In genomic region chrIV:15472387-15472859, ce11 we compare ENCODE assay signal across 3 worm cellular contexts.
TF ChIP-seq lines count a peak whose summit lies in the region.

TSS of gene Y73F8A.27 (plus strand) at chrIV:15472809.

TF ChIP-seq in whole organism, L1 larva, 84 proteins besides CTCF, POLR2A, EP300 and RAD21 (continued from another document):
- TF ChIP-seq lin-39 (tag; optimal IDR thresholded peaks at IDR 0.05; lab: Kevin White, UChicago) (peak; percentile 93), Y116A8C.19 (tag; optimal IDR thresholded peaks at IDR 0.05; lab: Kevin White, UChicago; ENCODE audit: borderline replicate concordance) (no peak), pqm-1 (tag; optimal IDR thresholded peaks at IDR 0.05; lab: Kevin White, UChicago) (no peak), egl-13 (tag; optimal IDR thresholded peaks at IDR 0.05; lab: Kevin White, UChicago) (peak; percentile 93), lin-35 (GFP tag; optimal IDR thresholded peaks at IDR 0.05; lab: Kevin White, UChicago) (peak; percentile 82 to 91), zip-4 (GFP tag; optimal IDR thresholded peaks at IDR 0.05; lab: Kevin White, UChicago) (peak; percentile 78), nhr-237 (tag; optimal IDR thresholded peaks at IDR 0.05; lab: Kevin White, UChicago) (peak; percentile 76), skn-1 (tag; optimal IDR thresholded peaks at IDR 0.05; lab: Kevin White, UChicago) (peak; percentile 94), nhr-85 (tag; lab: Kevin White, UChicago) (peak; percentile 91), irx-1 (tag; optimal IDR thresholded peaks at IDR 0.05; lab: Kevin White, UChicago) (peak; percentile 90), sptf-1 (tag; optimal IDR thresholded peaks at IDR 0.05; lab: Kevin White, UChicago) (no peak), unc-30 (tag; optimal IDR thresholded peaks at IDR 0.05; lab: Kevin White, UChicago) (no peak), F16B12.6 (tag; optimal IDR thresholded peaks at IDR 0.05; lab: Kevin White, UChicago) (peak; percentile 61), nhr-71 (tag; optimal IDR thresholded peaks at IDR 0.05; lab: Kevin White, UChicago) (peak; percentile 97), snpc-4 (tag; optimal IDR thresholded peaks at IDR 0.05; lab: Kevin White, UChicago) (peak; percentile 82), ama-1 (optimal IDR thresholded peaks at IDR 0.05; lab: Kevin White, UChicago) (no peak), alr-1 (tag; optimal IDR thresholded peaks at IDR 0.05; lab: Kevin White, UChicago; ENCODE audit: borderline replicate concordance) (no peak), blmp-1 (tag; optimal IDR thresholded peaks at IDR 0.05; lab: Kevin White, UChicago) (peak; percentile 76), lin-13 (GFP tag; optimal IDR thresholded peaks at IDR 0.05; lab: Kevin White, UChicago) (peak; percentile 93), efl-1 (optimal IDR thresholded peaks at IDR 0.05; lab: Kevin White, UChicago) (peak; percentile 89 to 94), efl-1 (GFP tag; optimal IDR thresholded peaks at IDR 0.05 in 1 of 2; lab: Kevin White, UChicago) (peak; percentile 81 to 98), unc-130 (tag; optimal IDR thresholded peaks at IDR 0.05; lab: Kevin White, UChicago) (peak; percentile 96), C04F5.9 (tag; optimal IDR thresholded peaks at IDR 0.05; lab: Kevin White, UChicago) (peak; percentile 72), mab-9 (GFP tag; IDR thresholded peaks at IDR 0.05; lab: Robert Waterston, UW) (peak; percentile 83), ztf-11 (tag; optimal IDR thresholded peaks at IDR 0.05; lab: Kevin White, UChicago) (peak; percentile 7 to 79), unc-98 (GFP tag; IDR thresholded peaks at IDR 0.05; lab: Robert Waterston, UW) (no peak; the same call in 1 of the 2 replicates), swsn-7 (tag; optimal IDR thresholded peaks at IDR 0.05; lab: Kevin White, UChicago) (peak; percentile 96), dpl-1 (GFP tag; optimal IDR thresholded peaks at IDR 0.05; lab: Kevin White, UChicago) (peak; percentile 79 to 86 (median 85)), zag-1 (tag; optimal IDR thresholded peaks at IDR 0.05; lab: Kevin White, UChicago) (peak; percentile 45), sox-4 (tag; optimal IDR thresholded peaks at IDR 0.05; lab: Kevin White, UChicago) (peak; percentile 90), mef-2 (tag; optimal IDR thresholded peaks at IDR 0.05; lab: Kevin White, UChicago) (peak; percentile 51), elt-2 (tag; optimal IDR thresholded peaks at IDR 0.05; lab: Kevin White, UChicago) (peak; percentile 81), lin-15B (tag; optimal IDR thresholded peaks at IDR 0.05; lab: Kevin White, UChicago) (peak; percentile 97), aly-2 (tag; optimal IDR thresholded peaks at IDR 0.05; lab: Kevin White, UChicago) (peak; percentile 61), snu-23 (GFP tag; optimal IDR thresholded peaks at IDR 0.05; lab: Kevin White, UChicago) (peak; percentile 97)

TF ChIP-seq in whole organism, L4 larva, 104 proteins besides CTCF, POLR2A, EP300 and RAD21 (continued from another document):
- TF ChIP-seq vab-7 (GFP tag; IDR thresholded peaks at IDR 0.05; lab: Robert Waterston, UW) (peak; percentile 45), F10B5.3 (tag; optimal IDR thresholded peaks at IDR 0.05; lab: Kevin White, UChicago) (peak; percentile 71), nhr-77 (tag; optimal IDR thresholded peaks at IDR 0.05; lab: Kevin White, UChicago) (peak; percentile 94), php-3 (GFP tag; IDR thresholded peaks at IDR 0.05; lab: Robert Waterston, UW) (peak; percentile 79; the same call in 1 of the 2 replicates), skn-1 (tag; optimal IDR thresholded peaks at IDR 0.05; lab: Kevin White, UChicago) (no peak), mes-2 (tag; optimal IDR thresholded peaks at IDR 0.05; lab: Kevin White, UChicago; ENCODE audit: poor library complexity, severe bottlenecking) (peak; percentile 95), mdl-1 (tag; optimal IDR thresholded peaks at IDR 0.05; lab: Kevin White, UChicago) (peak in 1 of 2 experiments; percentile 14), arid-1 (GFP tag; conservative IDR thresholded peaks at IDR 0.05; lab: Robert Waterston, UW) (peak; percentile 64), mep-1 (tag; optimal IDR thresholded peaks at IDR 0.05; lab: Kevin White, UChicago) (peak; percentile 91), rbr-2 (tag; optimal IDR thresholded peaks at IDR 0.05; lab: Kevin White, UChicago) (peak; percentile 93), nhr-42 (GFP tag; IDR thresholded peaks at IDR 0.05; lab: Robert Waterston, UW) (peak; percentile 85), F37D6.2 (tag; optimal IDR thresholded peaks at IDR 0.05; lab: Kevin White, UChicago) (peak; percentile 82), mdt-29 (GFP tag; IDR thresholded peaks at IDR 0.05; lab: Robert Waterston, UW) (peak; percentile 89), lin-39 (tag; optimal IDR thresholded peaks at IDR 0.05; lab: Kevin White, UChicago) (no peak), madf-9 (GFP tag; conservative IDR thresholded peaks at IDR 0.05; lab: Robert Waterston, UW) (peak; percentile 79), ceh-44 (GFP tag; IDR thresholded peaks at IDR 0.05; lab: Robert Waterston, UW) (peak; percentile 19; the same call in 1 of the 2 replicates), unc-62 (GFP tag; optimal IDR thresholded peaks at IDR 0.05 in 1 of 2; lab: Kevin White, UChicago) (peak in 1 of 2 experiments; percentile 93), unc-62 (tag; optimal IDR thresholded peaks at IDR 0.05; lab: Kevin White, UChicago) (no peak), zfp-3 (GFP tag; conservative IDR thresholded peaks at IDR 0.05; lab: Robert Waterston, UW) (peak; percentile 84), F49E8.2 (tag; optimal IDR thresholded peaks at IDR 0.05; lab: Kevin White, UChicago; ENCODE audit: borderline replicate concordance) (peak; percentile 79), ZK546.5 (tag; optimal IDR thresholded peaks at IDR 0.05; lab: Kevin White, UChicago) (no peak), zfp-2 (tag; optimal IDR thresholded peaks at IDR 0.05; lab: Kevin White, UChicago) (no peak), D1046.2 (GFP tag; IDR thresholded peaks at IDR 0.05; lab: Robert Waterston, UW) (no peak)
TF ChIP-seq in whole organism, L4 larva: peak in this region for 60.

TF ChIP-seq in whole organism, young adult, 124 proteins besides CTCF, POLR2A, EP300 and RAD21 (continued from another document):
- TF ChIP-seq somi-1 (GFP tag; optimal IDR thresholded peaks at IDR 0.05; lab: Kevin White, UChicago) = peak; percentile 63
- no peak for TF ChIP-seq T07F8.4 (tag; optimal IDR thresholded peaks at IDR 0.05; lab: Kevin White, UChicago)
- TF ChIP-seq mcd-1 (GFP tag; IDR thresholded peaks at IDR 0.05; lab: Robert Waterston, UW) = peak; percentile 99
- no peak for TF ChIP-seq nfya-2 (GFP tag; IDR thresholded peaks at IDR 0.05; lab: Robert Waterston, UW)
- TF ChIP-seq snpc-1.1 (tag; optimal IDR thresholded peaks at IDR 0.05; lab: Kevin White, UChicago; ENCODE audit: insufficient read depth) = peak; percentile 63
- peak; percentile 59; the same call in 1 of the 2 replicates for TF ChIP-seq ztf-28 (GFP tag; IDR thresholded peaks at IDR 0.05; lab: Robert Waterston, UW)
- peak; percentile 78 for TF ChIP-seq ztf-26 (tag; optimal IDR thresholded peaks at IDR 0.05; lab: Kevin White, UChicago)
- TF ChIP-seq ceh-79 (tag; optimal IDR thresholded peaks at IDR 0.05; lab: Kevin White, UChicago) = no peak
- TF ChIP-seq lsy-27 (tag; optimal IDR thresholded peaks at IDR 0.05; lab: Kevin White, UChicago; ENCODE audit: borderline replicate concordance, insufficient read depth) = no peak
- TF ChIP-seq B0261.1 (tag; optimal IDR thresholded peaks at IDR 0.05; lab: Kevin White, UChicago) = peak; percentile 10
- TF ChIP-seq D2030.7 (GFP tag; IDR thresholded peaks at IDR 0.05; lab: Robert Waterston, UW) = peak; percentile 70
- peak; percentile 62 for TF ChIP-seq F10E7.11 (tag; optimal IDR thresholded peaks at IDR 0.05; lab: Kevin White, UChicago)
- no peak for TF ChIP-seq rpc-1 (optimal IDR thresholded peaks at IDR 0.05; lab: Kevin White, UChicago)
- no peak for TF ChIP-seq rpc-1 (tag; optimal IDR thresholded peaks at IDR 0.05; lab: Kevin White, UChicago)
- peak; percentile 98 for TF ChIP-seq attf-5 (GFP tag; optimal IDR thresholded peaks at IDR 0.05; lab: Kevin White, UChicago)
- TF ChIP-seq cebp-2 (GFP tag; IDR thresholded peaks at IDR 0.05; lab: Robert Waterston, UW) = no peak
- peak; percentile 24 for TF ChIP-seq efl-1 (GFP tag; optimal IDR thresholded peaks at IDR 0.05; lab: Kevin White, UChicago)
- TF ChIP-seq Y53F4B.3 (GFP tag; IDR thresholded peaks at IDR 0.05; lab: Robert Waterston, UW) = no peak
- peak; percentile 95 for TF ChIP-seq lin-40 (tag; optimal IDR thresholded peaks at IDR 0.05; lab: Kevin White, UChicago)
- TF ChIP-seq F57A8.1 (GFP tag; optimal IDR thresholded peaks at IDR 0.05; lab: Kevin White, UChicago) = no peak
- TF ChIP-seq cebp-1 (GFP tag; IDR thresholded peaks at IDR 0.05; lab: Robert Waterston, UW) = no peak
- peak; percentile 88 for TF ChIP-seq cebp-1 (tag; optimal IDR thresholded peaks at IDR 0.05; lab: Kevin White, UChicago)
- TF ChIP-seq madf-6 (GFP tag; IDR thresholded peaks at IDR 0.05; lab: Robert Waterston, UW) = peak; percentile 62
- TF ChIP-seq lir-1 (GFP tag; conservative IDR thresholded peaks at IDR 0.05; lab: Robert Waterston, UW) = peak; percentile 79
- TF ChIP-seq Y67H2A.10 (GFP tag; conservative IDR thresholded peaks at IDR 0.05; lab: Robert Waterston, UW) = no peak
- no peak for TF ChIP-seq zim-3 (tag; optimal IDR thresholded peaks at IDR 0.05; lab: Kevin White, UChicago)
- no peak for TF ChIP-seq aptf-3 (GFP tag; IDR thresholded peaks at IDR 0.05; lab: Robert Waterston, UW)
- peak; percentile 62 for TF ChIP-seq unc-130 (GFP tag; optimal IDR thresholded peaks at IDR 0.05; lab: Kevin White, UChicago)
- peak; percentile 90 for TF ChIP-seq pha-4 (tag; optimal IDR thresholded peaks at IDR 0.05; lab: Kevin White, UChicago)
- no peak for TF ChIP-seq ceh-58 (GFP tag; IDR thresholded peaks at IDR 0.05; lab: Robert Waterston, UW)
- no peak for TF ChIP-seq ztf-3 (GFP tag; optimal IDR thresholded peaks at IDR 0.05; lab: Kevin White, UChicago)
- no peak for TF ChIP-seq ztf-22 (GFP tag; optimal IDR thresholded peaks at IDR 0.05; lab: Kevin White, UChicago)
- no peak for TF ChIP-seq mxl-1 (tag; optimal IDR thresholded peaks at IDR 0.05; lab: Kevin White, UChicago)
- peak; percentile 76; the same call in 1 of the 2 replicates for TF ChIP-seq egl-18 (GFP tag; IDR thresholded peaks at IDR 0.05; lab: Robert Waterston, UW)
- TF ChIP-seq tbx-9 (tag; optimal IDR thresholded peaks at IDR 0.05; lab: Kevin White, UChicago; ENCODE audit: borderline replicate concordance) = no peak
- no peak for TF ChIP-seq die-1 (tag; optimal IDR thresholded peaks at IDR 0.05; lab: Kevin White, UChicago)
- peak; percentile 87 for TF ChIP-seq snpc-4 (GFP tag; optimal IDR thresholded peaks at IDR 0.05; lab: Kevin White, UChicago)
- peak; percentile 86 to 94 (median 90) for TF ChIP-seq snpc-4 (tag; optimal IDR thresholded peaks at IDR 0.05; lab: Kevin White, UChicago)
- peak; percentile 89 for TF ChIP-seq dox-1 (GFP tag; IDR thresholded peaks at IDR 0.05; lab: Robert Waterston, UW)
- TF ChIP-seq ama-1 (optimal IDR thresholded peaks at IDR 0.05; lab: Kevin White, UChicago) = no peak
- TF ChIP-seq ama-1 (GFP tag; optimal IDR thresholded peaks at IDR 0.05; lab: Kevin White, UChicago) = no peak
- peak; percentile 90 for TF ChIP-seq K11D2.4 (GFP tag; IDR thresholded peaks at IDR 0.05; lab: Robert Waterston, UW)
- no peak for TF ChIP-seq B0035.1 (tag; optimal IDR thresholded peaks at IDR 0.05; lab: Kevin White, UChicago)
- no peak for TF ChIP-seq sea-2 (GFP tag; IDR thresholded peaks at IDR 0.05; lab: Robert Waterston, UW)
- no peak for TF ChIP-seq ceh-40 (GFP tag; IDR thresholded peaks at IDR 0.05; lab: Robert Waterston, UW)
- peak; percentile 90 for TF ChIP-seq lin-54 (GFP tag; optimal IDR thresholded peaks at IDR 0.05; lab: Kevin White, UChicago)
- peak; percentile 83 for TF ChIP-seq snpc-1.3 (tag; optimal IDR thresholded peaks at IDR 0.05; lab: Kevin White, UChicago; ENCODE audit: insufficient read depth)
